Worm (Caenorhabditis elegans): ENCODE results near the gene gspd-1.

- TF ChIP-seq hnd-1 (tag; optimal IDR thresholded peaks at IDR 0.05) (no peak), pes-1 (GFP tag; IDR thresholded peaks at IDR 0.05) (no peak), ama-1 (optimal IDR thresholded peaks at IDR 0.05) (no peak), ceh-36 (tag; optimal IDR thresholded peaks at IDR 0.05) (no peak), sea-1 (GFP tag; conservative IDR thresholded peaks at IDR 0.05) (no peak), ceh-13 (GFP tag; optimal IDR thresholded peaks at IDR 0.05) (no peak), scrt-1 (GFP tag; IDR thresholded peaks at IDR 0.05) (no peak), tbx-11 (GFP tag; IDR thresholded peaks at IDR 0.05) (no peak)
These were observed 1.5 kb upstream of the gspd-1 start for ce11 chrIV:11315688-11316087.

Data from whole organism, early embryonic.